Worm (Caenorhabditis elegans): ENCODE results near the gene chil-16.
A peak's percentile ranks its signal among the peaks of the same experiment; 100 is the strongest.

Gene chil-16

ce11 chrII:9441838-9442237 is at the start of gene chil-16:
Gene chil-16, minus strand, starts transcription at chrII:9441938.
- TF ChIP-seq sea-2 (GFP tag; IDR thresholded peaks at IDR 0.05), result no peak
- no peak for TF ChIP-seq lin-35 (GFP tag; optimal IDR thresholded peaks at IDR 0.05)

DNA sequence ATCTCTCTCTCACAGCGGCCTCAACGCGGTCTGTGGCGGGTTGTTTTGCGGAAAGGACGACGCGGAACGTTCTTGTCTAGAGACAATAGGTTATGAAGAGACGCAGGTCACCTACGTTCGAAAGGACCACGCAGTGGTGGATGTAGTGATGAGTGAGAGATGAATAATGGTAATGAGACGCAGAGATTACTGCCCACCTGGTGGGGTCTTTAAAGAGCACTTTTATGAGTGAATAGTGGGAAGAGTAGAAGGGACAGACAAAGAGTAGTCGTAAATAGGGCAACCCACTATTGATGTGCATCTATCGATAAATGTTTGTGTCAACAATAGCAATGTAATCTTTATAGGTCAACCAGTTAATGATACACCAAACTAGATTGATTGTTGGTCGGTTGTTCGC is 49.3 kb upstream of the chil-16 start:
- TF ChIP-seq nhr-90 (tag; optimal IDR thresholded peaks at IDR 0.05) (no peak), let-526 (GFP tag; IDR thresholded peaks at IDR 0.05) (no peak), lin-26 (GFP tag; IDR thresholded peaks at IDR 0.05) (0 out of 2 replicates have a peak, but pooled peaks have one; percentile 39), tbp1 (GFP tag; optimal IDR thresholded peaks at IDR 0.05) (no peak), cebp-2 (GFP tag; IDR thresholded peaks at IDR 0.05) (no peak), hsf-1 (GFP tag; IDR thresholded peaks at IDR 0.05) (no peak), hmg-1.2 (GFP tag; IDR thresholded peaks at IDR 0.05) (peak; percentile 89), lag-1 (GFP tag; IDR thresholded peaks at IDR 0.05) (no peak), nhr-27 (tag; optimal IDR thresholded peaks at IDR 0.05) (no peak), bed-2 (GFP tag; IDR thresholded peaks at IDR 0.05) (0 out of 2 replicates have a peak, but pooled peaks have one; percentile 6), xnd-1 (tag; optimal IDR thresholded peaks at IDR 0.05) (no peak), mcd-1 (GFP tag; IDR thresholded peaks at IDR 0.05) (no peak), die-1 (tag; optimal IDR thresholded peaks at IDR 0.05) (no peak), B0336.3 (GFP tag; IDR thresholded peaks at IDR 0.05) (no peak), ztf-26 (tag; optimal IDR thresholded peaks at IDR 0.05) (no peak), ets-4 (GFP tag; optimal IDR thresholded peaks at IDR 0.05) (no peak), Y56A3A.18 (GFP tag; IDR thresholded peaks at IDR 0.05) (no peak), Y79H2A.3 (GFP tag; conservative IDR thresholded peaks at IDR 0.05) (no peak), ceh-79 (tag; optimal IDR thresholded peaks at IDR 0.05) (no peak), dpl-1 (GFP tag; optimal IDR thresholded peaks at IDR 0.05) (no peak), efl-1 (GFP tag; optimal IDR thresholded peaks at IDR 0.05) (no peak), unc-130 (GFP tag; optimal IDR thresholded peaks at IDR 0.05) (no peak), T26A5.8 (tag; optimal IDR thresholded peaks at IDR 0.05) (no peak), lsl-1 (GFP tag; optimal IDR thresholded peaks at IDR 0.05) (no peak), ztf-18 (tag; optimal IDR thresholded peaks at IDR 0.05) (no peak)

DNA sequence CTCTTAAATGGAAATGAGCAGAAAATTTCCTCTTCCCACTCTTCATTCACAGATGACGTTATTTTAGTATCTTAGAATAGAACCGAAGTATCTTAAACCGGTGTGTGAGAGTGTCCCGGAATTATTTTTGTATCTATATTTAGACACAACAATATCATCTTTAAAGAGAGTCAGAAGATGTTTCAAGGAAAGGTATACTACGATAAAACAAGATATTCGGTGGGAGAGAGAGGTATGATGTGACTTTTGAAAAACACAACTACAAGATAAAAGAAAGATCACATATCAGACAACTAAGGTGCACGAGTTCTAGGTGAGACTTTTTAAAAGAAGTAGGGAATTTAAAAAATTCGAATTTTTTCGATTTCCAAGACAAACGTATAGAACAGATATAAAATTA is 48.9 kb upstream of the chil-16 start:
- TF ChIP-seq ets-4 (GFP tag; optimal IDR thresholded peaks at IDR 0.05) (no peak), K12H6.12 (tag; optimal IDR thresholded peaks at IDR 0.05) (no peak), pbrm-1 (GFP tag; IDR thresholded peaks at IDR 0.05) (no peak), ztf-18 (tag; optimal IDR thresholded peaks at IDR 0.05) (no peak), snpc-3.4 (tag; optimal IDR thresholded peaks at IDR 0.05) (no peak), egrh-3 (GFP tag; IDR thresholded peaks at IDR 0.05) (no peak), nhr-27 (tag; optimal IDR thresholded peaks at IDR 0.05) (no peak), attf-5 (GFP tag; optimal IDR thresholded peaks at IDR 0.05) (no peak), zim-3 (tag; optimal IDR thresholded peaks at IDR 0.05) (no peak), egl-18 (GFP tag; IDR thresholded peaks at IDR 0.05) (no peak), lin-54 (GFP tag; optimal IDR thresholded peaks at IDR 0.05) (no peak), F52B5.7 (tag; optimal IDR thresholded peaks at IDR 0.05) (no peak), snpc-4 (GFP tag; optimal IDR thresholded peaks at IDR 0.05) (no peak), snpc-4 (tag; optimal IDR thresholded peaks at IDR 0.05) (no peak), somi-1 (GFP tag; optimal IDR thresholded peaks at IDR 0.05) (no peak), hlh-12 (tag; optimal IDR thresholded peaks at IDR 0.05) (no peak), repo-1 (tag; optimal IDR thresholded peaks at IDR 0.05) (no peak), ztf-28 (GFP tag; IDR thresholded peaks at IDR 0.05) (no peak), Y67H2A.10 (GFP tag; conservative IDR thresholded peaks at IDR 0.05) (no peak), ztf-22 (GFP tag; optimal IDR thresholded peaks at IDR 0.05) (no peak), zfh-2 (GFP tag; conservative IDR thresholded peaks at IDR 0.05) (no peak)

Data from whole organism, young adult.